Worm (Caenorhabditis elegans): ENCODE measurements around the gene gpa-10.

Gene gpa-10

DNA sequence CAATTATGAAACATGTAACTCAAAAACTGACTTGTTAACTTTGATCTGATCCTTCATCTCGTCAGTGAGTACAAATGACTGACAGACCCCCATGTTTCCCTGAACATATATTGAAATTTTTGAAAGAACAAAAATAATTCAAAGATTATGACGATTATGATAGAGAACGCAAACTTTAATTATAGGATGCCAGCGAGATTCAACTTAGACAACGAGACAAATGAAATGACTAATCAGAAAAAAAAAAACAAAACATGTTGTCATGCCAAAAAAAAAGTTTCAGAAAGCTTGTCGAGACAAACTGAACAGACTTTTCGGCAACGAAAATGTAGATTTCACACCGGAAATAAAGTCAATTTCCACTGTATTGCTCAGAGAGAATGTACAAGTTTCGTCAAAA, at the start of gene gpa-10:
Gene gpa-10, minus strand, starts transcription at position 101 of the 400 bp plus-strand sequence.
- TF ChIP-seq unc-62 (GFP tag; optimal IDR thresholded peaks at IDR 0.05) = no peak

DNA sequence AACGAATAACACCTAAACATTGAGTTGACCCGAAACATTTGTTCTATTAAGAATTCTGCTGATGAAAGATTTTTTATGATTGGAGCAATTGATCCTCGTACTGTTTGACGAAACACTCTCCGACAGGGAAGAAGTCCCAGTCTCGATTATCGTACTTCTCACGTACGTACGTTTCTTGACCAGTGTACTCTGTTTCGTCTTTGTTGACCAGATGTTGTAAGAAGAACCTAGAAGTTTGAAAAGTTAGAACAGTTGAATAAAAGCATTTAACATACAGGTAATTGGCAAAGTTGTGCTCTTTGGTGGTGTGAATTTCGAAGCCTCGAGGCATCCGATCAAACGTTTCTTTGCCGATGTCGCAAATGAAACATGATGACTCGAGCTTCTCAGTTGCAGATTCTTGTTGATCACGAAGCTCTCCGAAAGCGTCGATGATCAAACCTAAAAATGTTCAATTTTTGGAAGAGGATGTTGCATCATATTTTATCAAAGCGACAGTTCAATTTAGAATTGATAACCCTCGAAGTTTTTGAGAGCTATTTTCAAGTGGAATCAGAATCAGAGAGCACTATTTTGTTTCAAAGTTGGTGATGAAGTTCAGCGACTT, 47.4 kb upstream of the gpa-10 start:
- TF ChIP-seq unc-62 (GFP tag; optimal IDR thresholded peaks at IDR 0.05) = no peak

DNA sequence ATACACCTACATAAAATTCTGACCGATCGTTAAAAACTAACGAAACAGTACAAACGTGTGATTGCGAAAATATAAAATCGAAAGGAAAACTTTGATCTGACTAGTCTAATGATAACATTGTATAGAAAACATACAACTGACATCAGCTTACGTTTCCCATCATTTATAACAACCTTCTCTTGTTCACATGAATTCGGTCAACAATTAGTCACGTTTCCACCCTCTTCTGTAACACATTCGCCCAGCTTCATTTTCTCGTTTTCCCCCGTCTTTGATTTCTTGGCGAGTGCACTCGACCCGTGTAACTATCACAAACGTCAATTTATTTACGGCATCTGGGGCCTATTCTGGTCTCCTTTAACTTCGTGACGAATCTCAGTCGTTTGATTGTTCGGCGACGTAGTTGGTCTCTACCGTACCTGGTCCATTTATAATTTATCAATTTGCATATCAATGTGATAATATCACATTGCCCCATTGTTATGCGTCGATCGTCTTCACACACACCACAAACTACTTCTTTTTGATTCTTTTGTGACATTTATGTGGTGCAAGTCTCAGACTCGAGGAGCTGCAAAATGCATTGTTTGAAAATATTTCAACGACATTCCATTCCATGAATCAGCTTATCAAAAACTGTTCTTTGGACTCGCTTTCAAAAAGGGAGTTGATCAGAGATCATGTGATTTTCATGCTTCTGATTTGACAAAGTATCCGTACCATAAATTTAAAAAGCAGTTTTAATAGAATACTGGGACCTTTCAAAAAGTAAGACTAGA, 46.4 kb upstream of the gpa-10 start:
- no peak for TF ChIP-seq unc-62 (GFP tag; optimal IDR thresholded peaks at IDR 0.05)

DNA sequence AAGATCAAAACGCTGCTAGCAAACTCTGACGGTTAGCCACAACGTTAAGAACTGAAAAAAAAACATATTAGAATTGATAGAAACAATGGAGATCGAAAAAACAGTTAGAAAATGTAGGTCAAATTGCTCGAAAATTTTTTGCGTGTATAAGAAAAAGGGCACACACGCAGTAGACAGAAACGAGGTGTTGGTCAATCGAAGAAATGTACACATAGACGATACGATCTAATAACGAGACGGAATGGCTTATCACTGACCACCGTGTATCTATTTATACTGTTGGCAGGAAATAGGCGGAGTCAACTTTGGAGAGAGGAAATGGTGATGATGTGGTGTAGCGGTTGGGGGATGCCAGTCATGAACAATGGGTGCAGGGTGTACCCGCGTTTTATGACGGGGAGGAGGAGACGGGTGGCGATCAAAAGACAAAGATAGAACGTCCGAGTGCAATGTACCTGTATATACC, 45.6 kb upstream of the gpa-10 start, which contains the start of gene odc-1:
Gene odc-1, minus strand, starts transcription at position 51 of the 466 bp plus-strand sequence.
- no peak for TF ChIP-seq unc-62 (GFP tag; optimal IDR thresholded peaks at IDR 0.05)

DNA sequence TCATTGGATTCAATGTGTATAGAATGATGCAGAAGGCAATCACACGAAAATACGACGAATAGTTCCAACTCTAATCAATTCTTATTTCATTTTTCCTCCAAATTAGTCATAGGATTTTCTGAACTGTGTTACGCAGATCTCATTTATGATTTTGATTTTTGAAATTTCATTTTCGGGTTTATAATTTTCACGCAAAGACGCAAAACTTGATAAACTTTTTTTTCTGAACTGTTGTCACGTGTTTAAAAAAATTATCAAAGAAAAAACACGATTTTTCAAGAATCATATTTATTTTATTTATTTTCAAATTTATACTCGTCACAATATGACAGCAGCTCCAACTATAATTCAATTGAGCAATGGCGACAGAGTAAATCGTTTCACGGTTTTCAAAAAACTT, 42.1 kb upstream of the gpa-10 start, which contains the start of gene K11C4.1:
Gene K11C4.1, plus strand, starts transcription at position 301 of the 400 bp plus-strand sequence.
- no peak for TF ChIP-seq unc-62 (GFP tag; optimal IDR thresholded peaks at IDR 0.05)

DNA sequence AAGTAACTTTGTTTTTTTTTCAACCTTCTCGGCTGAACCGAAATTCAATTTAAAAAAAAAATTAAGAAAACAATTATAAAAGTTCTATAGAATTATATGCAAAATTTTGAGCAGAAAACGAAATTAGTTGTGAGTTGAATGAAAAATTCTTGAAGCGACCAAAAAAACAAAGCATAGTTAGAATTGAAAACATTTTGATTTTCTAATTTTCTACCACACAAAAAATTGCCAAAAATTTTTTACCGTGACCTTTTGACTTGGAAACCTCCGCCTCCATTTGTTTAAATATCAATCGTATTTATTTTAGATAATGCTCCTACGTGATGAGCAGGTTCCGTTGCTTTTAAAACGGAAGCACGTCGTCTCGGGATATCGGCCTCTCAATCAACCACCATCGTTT, 40.2 kb upstream of the gpa-10 start, which contains the start of gene K11C4.2:
Gene K11C4.2, plus strand, starts transcription at position 301 of the 400 bp plus-strand sequence.
- TF ChIP-seq unc-62 (GFP tag; optimal IDR thresholded peaks at IDR 0.05) = no peak

DNA sequence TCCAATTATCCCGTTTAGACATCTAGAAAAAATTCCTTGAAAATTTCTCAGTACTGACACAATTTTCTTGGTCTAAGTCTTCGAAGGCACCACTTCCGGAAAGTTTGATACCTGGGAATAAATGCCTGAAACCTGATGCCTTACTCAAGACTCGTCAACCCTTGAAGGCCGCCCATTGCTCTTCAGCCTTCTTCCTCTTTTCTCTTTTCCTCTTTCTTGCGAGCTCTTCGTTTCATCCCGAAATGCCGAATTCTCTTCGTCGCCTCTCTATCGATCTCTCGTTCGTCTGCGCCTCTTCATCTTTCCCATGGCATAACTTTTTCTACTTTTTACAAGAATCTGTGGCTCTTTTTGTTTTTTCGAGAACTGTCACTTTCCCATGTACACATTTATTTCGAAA, 39.1 kb upstream of the gpa-10 start:
- no peak for TF ChIP-seq unc-62 (GFP tag; optimal IDR thresholded peaks at IDR 0.05)

DNA sequence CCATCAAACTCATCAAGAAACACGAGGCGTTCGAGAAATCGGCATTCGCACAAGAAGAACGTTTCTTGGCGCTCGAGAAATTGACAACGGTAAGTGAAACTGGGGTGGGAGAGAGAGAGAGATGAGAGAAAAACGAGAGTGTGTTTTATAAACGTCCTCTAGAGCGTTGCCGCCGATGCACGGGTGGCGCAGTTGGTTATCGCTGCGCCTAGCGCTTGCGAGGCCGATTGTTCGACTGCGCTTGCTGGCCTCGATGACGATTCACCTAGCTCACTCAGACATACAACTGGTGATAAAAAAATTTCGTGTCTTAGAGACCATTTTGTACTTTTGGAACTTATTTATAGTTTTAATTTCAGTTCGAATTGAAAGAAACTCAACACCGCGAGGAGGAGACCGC, 34.2 kb upstream of the gpa-10 start:
- no peak for TF ChIP-seq unc-62 (GFP tag; optimal IDR thresholded peaks at IDR 0.05)

DNA sequence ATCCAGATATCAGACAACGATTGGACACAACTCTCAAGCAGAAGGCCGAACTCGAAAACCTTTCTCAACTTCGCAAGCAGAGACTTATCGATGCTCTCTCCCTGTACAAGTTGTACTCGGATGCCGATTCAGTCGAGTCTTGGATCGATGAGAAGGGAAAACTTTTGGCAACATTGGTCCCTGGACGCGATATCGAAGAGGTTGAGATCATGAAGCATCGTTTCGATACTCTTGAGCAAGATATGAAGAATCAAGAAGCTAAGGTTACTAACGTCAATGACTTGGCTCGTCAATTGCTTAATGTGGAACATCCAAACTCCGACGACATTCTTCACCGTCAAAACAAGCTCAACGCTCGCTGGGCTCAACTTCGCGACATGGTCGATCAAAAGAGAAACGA, 30.5 kb upstream of the gpa-10 start:
- no peak for TF ChIP-seq unc-62 (GFP tag; optimal IDR thresholded peaks at IDR 0.05)

DNA sequence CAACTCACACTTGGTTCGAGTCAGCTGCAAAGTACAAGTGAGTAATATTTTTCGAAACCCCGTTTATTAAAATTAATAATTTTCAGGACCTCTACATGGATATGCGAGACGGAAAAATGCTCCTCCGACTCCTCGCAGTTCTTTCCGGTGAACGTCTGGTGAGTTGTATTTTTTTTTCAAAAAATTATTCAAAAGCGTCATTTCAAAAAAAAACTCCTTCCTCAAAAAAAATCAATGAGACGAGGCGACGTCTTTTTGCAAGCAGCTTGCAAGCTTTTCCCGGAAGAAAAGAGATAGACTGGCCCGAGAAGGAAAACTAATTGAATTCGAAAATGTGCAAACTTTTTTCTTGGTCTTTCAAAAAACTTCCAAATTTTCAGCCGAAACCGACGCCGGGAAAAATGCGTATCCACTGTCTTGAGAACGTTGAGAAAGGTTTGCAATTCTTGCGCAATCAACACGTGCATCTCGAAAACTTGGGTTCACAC, 27.9 kb upstream of the gpa-10 start:
- TF ChIP-seq unc-62 (GFP tag; optimal IDR thresholded peaks at IDR 0.05) = no peak

DNA sequence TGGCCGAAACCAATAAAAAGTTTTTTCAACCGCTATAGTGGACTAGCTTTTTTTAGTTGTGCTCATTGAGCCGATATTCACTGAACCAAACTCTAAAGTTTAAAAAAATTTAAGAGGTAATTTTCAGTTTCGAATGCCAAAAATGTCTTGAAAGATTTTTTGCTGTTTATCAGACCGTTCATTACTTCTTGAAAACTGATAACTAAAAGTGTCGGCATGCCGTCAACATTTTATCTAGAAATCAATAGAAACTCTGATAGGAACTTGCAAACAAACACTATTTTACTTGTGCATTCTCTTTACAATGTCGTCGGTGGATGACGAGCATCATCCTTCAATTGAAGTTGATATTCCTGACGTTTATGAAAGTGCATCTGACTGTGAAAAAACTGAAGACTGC, 27.1 kb upstream of the gpa-10 start:
- TF ChIP-seq unc-62 (GFP tag; optimal IDR thresholded peaks at IDR 0.05) = no peak

DNA sequence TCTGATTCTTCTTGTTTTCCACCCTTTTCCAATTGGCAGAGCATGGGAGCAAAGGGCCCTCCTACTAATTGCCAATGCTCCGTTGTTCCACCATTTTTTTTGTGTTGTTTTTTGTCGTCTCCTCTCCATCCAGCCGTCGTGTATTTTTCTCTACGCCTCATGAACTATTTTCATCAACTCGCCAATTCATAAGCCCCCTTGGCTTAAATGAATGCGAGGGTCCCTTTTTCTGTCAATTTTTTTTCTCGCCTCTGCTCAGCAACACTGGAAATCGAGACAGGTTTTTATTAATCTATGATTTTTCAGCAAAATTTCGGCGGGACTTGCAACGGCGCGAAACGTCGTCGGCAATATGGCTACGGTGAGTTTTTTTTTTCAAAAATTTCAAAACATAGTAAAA, 26.4 kb upstream of the gpa-10 start, which contains the start of gene unc-70:
Gene unc-70, plus strand, starts transcription at position 301 of the 400 bp plus-strand sequence.
- TF ChIP-seq unc-62 (GFP tag; optimal IDR thresholded peaks at IDR 0.05) = no peak

DNA sequence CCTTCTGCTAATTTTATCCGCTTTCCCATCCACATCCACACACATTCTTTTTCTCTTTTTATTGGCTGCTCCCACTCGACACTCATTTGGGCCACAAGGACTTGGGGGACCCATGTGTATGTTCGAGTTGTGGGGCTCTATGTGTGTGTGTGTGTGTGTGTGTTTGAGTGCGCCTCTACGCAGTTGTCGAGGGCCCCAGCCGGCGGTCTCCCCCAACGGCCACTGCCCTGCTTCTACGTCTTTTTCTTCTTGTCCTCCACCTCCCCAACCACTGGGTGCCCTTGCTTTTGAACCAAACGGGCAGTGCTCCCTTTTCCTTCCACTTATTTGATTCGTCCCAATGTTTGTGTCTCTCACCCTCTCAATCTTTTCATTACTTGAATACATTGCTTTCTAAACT, 26.0 kb upstream of the gpa-10 start:
- no peak for TF ChIP-seq unc-62 (GFP tag; optimal IDR thresholded peaks at IDR 0.05)

DNA sequence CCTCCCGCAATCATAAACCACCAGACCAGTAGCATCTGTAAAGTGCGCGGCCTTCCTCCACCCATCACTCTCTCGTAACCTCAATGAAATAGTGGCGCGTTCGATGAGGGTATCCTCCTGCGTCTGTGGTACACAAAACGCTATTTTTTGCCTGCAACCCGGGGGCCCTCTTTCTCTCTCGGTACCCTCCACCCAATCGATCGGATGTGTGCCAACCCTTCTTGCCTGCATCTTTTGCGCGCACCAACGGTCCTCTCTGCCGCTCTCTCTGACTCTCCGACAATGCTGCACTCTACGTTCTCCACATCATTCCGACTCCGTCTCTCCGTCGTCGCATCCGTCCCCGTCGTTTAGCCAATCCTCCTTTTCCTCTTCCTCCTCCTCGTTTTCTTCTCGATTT, 24.9 kb upstream of the gpa-10 start:
- no peak for TF ChIP-seq unc-62 (GFP tag; optimal IDR thresholded peaks at IDR 0.05)

DNA sequence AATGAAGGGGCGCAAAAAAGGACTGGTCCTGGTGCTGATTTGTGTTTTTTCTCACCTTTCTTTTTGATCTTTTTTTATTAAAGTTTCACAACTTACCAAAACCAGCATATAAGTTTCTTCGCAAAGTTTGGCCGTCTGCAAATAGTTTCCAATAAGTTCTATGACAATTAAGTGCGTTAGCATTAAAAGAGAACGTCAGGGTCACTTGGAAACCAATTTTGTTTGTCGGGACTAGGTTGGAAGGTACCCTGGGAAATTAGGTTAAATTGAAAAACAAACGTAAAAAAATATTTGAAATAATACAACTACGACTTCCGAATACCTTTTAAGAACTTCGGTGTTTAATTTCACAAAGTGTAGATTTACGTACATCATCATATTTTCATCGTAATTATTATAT, 23.9 kb upstream of the gpa-10 start:
- TF ChIP-seq unc-62 (GFP tag; optimal IDR thresholded peaks at IDR 0.05) = no peak

DNA sequence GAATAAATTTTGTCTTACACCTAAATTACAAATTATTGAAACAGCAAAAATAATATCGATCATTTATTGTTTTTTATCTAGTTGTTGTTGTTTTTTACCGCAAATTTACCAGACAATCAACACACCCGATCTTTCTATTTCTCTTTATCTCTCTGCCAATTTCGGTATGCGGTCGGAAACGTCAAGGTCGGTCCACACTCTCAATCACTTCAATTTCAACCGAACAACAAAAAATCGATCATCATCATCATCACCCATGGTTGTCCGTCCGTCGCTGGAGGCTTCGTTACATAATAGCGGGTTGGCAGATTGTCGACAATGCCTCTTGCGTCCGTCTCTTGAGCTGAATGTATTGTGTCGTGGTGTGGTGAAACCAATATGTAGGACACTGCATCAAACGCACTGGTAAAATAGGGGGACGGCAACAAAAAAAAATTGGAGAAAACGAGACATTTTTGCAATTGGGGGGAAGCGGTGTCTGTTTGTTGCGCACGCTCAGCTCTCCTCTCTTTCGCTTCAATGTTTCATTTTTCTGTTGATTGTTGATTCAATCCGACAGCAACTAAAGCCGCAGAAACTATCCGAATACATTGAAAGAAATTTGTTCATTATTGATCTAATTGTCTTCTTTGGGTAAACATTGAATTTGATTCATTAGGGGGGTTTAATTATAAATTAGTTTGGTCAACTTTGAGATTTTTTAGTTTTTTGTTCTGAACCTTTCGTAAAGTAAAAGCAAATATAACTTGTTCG, 22.3 kb upstream of the gpa-10 start:
- no peak for TF ChIP-seq unc-62 (GFP tag; optimal IDR thresholded peaks at IDR 0.05)
